Worm (Caenorhabditis elegans): ENCODE measurements around the gene Y56A3A.7.

Y56A3A.7 gene

ce11 chrIII:11914220-11914619, 32.6 kb downstream of the Y56A3A.7 start, which contains the start of gene Y56A3A.16:
Gene Y56A3A.16, minus strand, starts transcription at chrIII:11914320.
- TF ChIP-seq lir-3 (tag; optimal IDR thresholded peaks at IDR 0.05) (no peak), mdt-29 (GFP tag; IDR thresholded peaks at IDR 0.05) (no peak), daf-19 (GFP tag; conservative IDR thresholded peaks at IDR 0.05) (no peak), nhr-48 (tag; optimal IDR thresholded peaks at IDR 0.05) (no peak), jun-1 (tag; optimal IDR thresholded peaks at IDR 0.05) (no peak), snpc-4 (tag; optimal IDR thresholded peaks at IDR 0.05) (no peak), unc-39 (tag; optimal IDR thresholded peaks at IDR 0.05) (no peak), spr-1 (tag; optimal IDR thresholded peaks at IDR 0.05) (no peak), skn-1 (tag; optimal IDR thresholded peaks at IDR 0.05) (no peak), mdl-1 (tag; optimal IDR thresholded peaks at IDR 0.05) (no peak), saeg-2 (GFP tag; IDR thresholded peaks at IDR 0.05) (no peak)

- TF ChIP-seq nhr-25 (tag; optimal IDR thresholded peaks at IDR 0.05; ENCODE audit: borderline replicate concordance, insufficient read depth) (no peak), ceh-28 (tag; optimal IDR thresholded peaks at IDR 0.05) (no peak), zag-1 (tag; optimal IDR thresholded peaks at IDR 0.05) (no peak), unc-62 (GFP tag; optimal IDR thresholded peaks at IDR 0.05 in 1 of 2) (peak in 1 of 2 experiments; percentile 13), unc-62 (tag; optimal IDR thresholded peaks at IDR 0.05) (no peak), lin-13 (GFP tag; optimal IDR thresholded peaks at IDR 0.05) (no peak), mes-2 (tag; optimal IDR thresholded peaks at IDR 0.05; ENCODE audit: poor library complexity, severe bottlenecking) (no peak)
Observed at ce11 chrIII:11909778-11910177, 37.0 kb downstream of the Y56A3A.7 start, which contains the start of gene faah-4. Gene faah-4, minus strand, starts transcription at chrIII:11909878.

ce11 chrIII:11908660-11909059, 38.2 kb downstream of the Y56A3A.7 start, which contains the start of gene fbxb-24:
Gene fbxb-24, plus strand, starts transcription at chrIII:11908960.
- no peak for TF ChIP-seq daf-19 (GFP tag; conservative IDR thresholded peaks at IDR 0.05)

- TF ChIP-seq zip-2 (tag; optimal IDR thresholded peaks at IDR 0.05) (no peak), arid-1 (GFP tag; conservative IDR thresholded peaks at IDR 0.05) (no peak), nhr-48 (tag; optimal IDR thresholded peaks at IDR 0.05) (no peak), lin-39 (tag; optimal IDR thresholded peaks at IDR 0.05) (no peak), dmd-8 (GFP tag; IDR thresholded peaks at IDR 0.05) (no peak), madf-9 (GFP tag; conservative IDR thresholded peaks at IDR 0.05) (no peak), spr-3 (GFP tag; optimal IDR thresholded peaks at IDR 0.05) (no peak), saeg-2 (GFP tag; IDR thresholded peaks at IDR 0.05) (no peak), nhr-28 (tag; optimal IDR thresholded peaks at IDR 0.05) (no peak), aly-2 (tag; optimal IDR thresholded peaks at IDR 0.05) (no peak), php-3 (GFP tag; IDR thresholded peaks at IDR 0.05) (no peak), nhr-11 (tag; optimal IDR thresholded peaks at IDR 0.05) (no peak), T20F7.1 (GFP tag; optimal IDR thresholded peaks at IDR 0.05) (no peak), ceh-32 (tag; optimal IDR thresholded peaks at IDR 0.05; ENCODE audit: poor library complexity) (no peak), daf-12 (tag; optimal IDR thresholded peaks at IDR 0.05) (no peak), ces-1 (GFP tag; optimal IDR thresholded peaks at IDR 0.05) (no peak), ztf-11 (tag; optimal IDR thresholded peaks at IDR 0.05) (no peak), sdz-12 (GFP tag; optimal IDR thresholded peaks at IDR 0.05) (no peak), pqm-1 (tag; optimal IDR thresholded peaks at IDR 0.05) (no peak), dmd-6 (GFP tag; IDR thresholded peaks at IDR 0.05) (no peak)
Observed at ce11 chrIII:11907177-11907576, 39.6 kb downstream of the Y56A3A.7 start, which contains the start of gene sdz-33. Gene sdz-33, plus strand, starts transcription at chrIII:11907477.

- no peak for TF ChIP-seq gei-8 (GFP tag; optimal IDR thresholded peaks at IDR 0.05)
- TF ChIP-seq lin-38 (GFP tag; IDR thresholded peaks at IDR 0.05): no peak
- TF ChIP-seq hlh-30 (tag; optimal IDR thresholded peaks at IDR 0.05; ENCODE audit: insufficient read depth): no peak
- no peak for TF ChIP-seq duxl-1 (tag; optimal IDR thresholded peaks at IDR 0.05; ENCODE audit: poor library complexity)
- no peak for TF ChIP-seq ceh-44 (GFP tag; IDR thresholded peaks at IDR 0.05)
- TF ChIP-seq set-16 (GFP tag; IDR thresholded peaks at IDR 0.05): peak; percentile 79
- TF ChIP-seq nhr-77 (tag; optimal IDR thresholded peaks at IDR 0.05): no peak
- TF ChIP-seq attf-4 (tag; optimal IDR thresholded peaks at IDR 0.05): no peak
Observed at ce11 chrIII:11902782-11903181, 44.0 kb downstream of the Y56A3A.7 start.
